Fruit fly (Drosophila melanogaster) whole organism, adult: ENCODE data around the gene Dh31.

ENCODE experiments used
- CG7045 ChIP-seq: fragments of 200-800 bp; sonication (Bioruptor generic); optimal IDR thresholded peaks from 2 replicates; lab custom pipeline; 2017; ENCODE audit warnings: missing biosample characterization, mild to moderate bottlenecking, missing genetic modification characterization
- Clk ChIP-seq: fragments of 200-800 bp; sonication (Bioruptor generic); optimal IDR thresholded peaks from 2 replicates; lab custom pipeline; 2017; ENCODE audit warnings: missing biosample characterization, missing genetic modification characterization
- cnc ChIP-seq, 2 experiments: fragments of >200 bp; optimal IDR thresholded peaks; 2 replicates each; lab custom pipeline; 2017

- TF ChIP-seq CG7045 (no peak), Clk (GFP tag; lab: Kevin White, UChicago) (no peak), cnc (optimal IDR thresholded peaks at IDR 0.05; lab: Kevin White, UChicago) (no peak)
These were observed 28.7 kb downstream of the Dh31 start for dm6 chr2L:8477971-8478370.
